Fruit fly (Drosophila melanogaster): Measurements from ENCODE around the gene vkg.
A peak's percentile ranks its signal among the peaks of the same experiment; 100 is the strongest.

Gene vkg

DNA sequence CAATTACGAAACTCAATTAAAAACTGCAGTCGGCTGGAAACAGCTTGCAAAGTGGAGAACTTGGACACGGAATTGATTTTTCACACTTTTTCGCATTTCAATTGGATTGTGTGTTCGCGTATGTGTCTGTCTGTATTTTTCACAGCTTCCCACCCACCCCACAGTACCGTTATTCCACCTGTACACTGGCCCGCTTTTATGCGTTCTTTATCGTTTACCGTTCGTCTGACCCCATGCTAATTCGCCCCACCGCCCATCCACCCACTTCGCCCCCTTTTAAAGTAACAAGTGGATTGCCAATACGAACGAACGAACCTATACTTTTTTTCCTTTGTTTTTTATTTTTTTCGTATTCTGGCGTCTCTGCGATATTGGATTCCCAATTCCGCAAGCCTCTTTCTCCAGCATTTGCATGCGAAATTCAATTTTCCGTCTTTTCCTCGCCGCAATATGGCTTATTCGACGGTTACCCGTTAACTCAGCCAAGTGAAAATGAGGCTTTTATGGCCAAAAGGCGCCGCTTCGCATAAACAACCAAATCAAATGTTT lies 45.8 kb downstream of the vkg start:
- TF ChIP-seq CG15710 (tag; optimal IDR thresholded peaks at IDR 0.05) (no peak), gl (tag; optimal IDR thresholded peaks at IDR 0.05) (no peak), rn (GFP tag; IDR thresholded peaks at IDR 0.05) (no peak), CG12605 (GFP tag; IDR thresholded peaks at IDR 0.05) (no peak), CG10348 (GFP tag; IDR thresholded peaks at IDR 0.05) (no peak)

dm6 chr2L:4981278-4981966 lies 46.6 kb downstream of the vkg start, which contains the start of the genes CG8892 and CG34126:
Gene CG8892, minus strand, starts transcription at chr2L:4981592.
Gene CG34126, plus strand, starts transcription at chr2L:4981614.
- peak; percentile 94 for TF ChIP-seq Pif1A (GFP tag; optimal IDR thresholded peaks at IDR 0.05)
- TF ChIP-seq rn (GFP tag; IDR thresholded peaks at IDR 0.05): peak; percentile 93
- TF ChIP-seq CG8301 (tag; optimal IDR thresholded peaks at IDR 0.05): peak; percentile 93
- TF ChIP-seq CG9948 (tag; optimal IDR thresholded peaks at IDR 0.05): peak; percentile 95
- TF ChIP-seq Snoo (tag; optimal IDR thresholded peaks at IDR 0.05): peak; percentile 97
- peak; percentile 93 for TF ChIP-seq CG4496 (GFP tag; IDR thresholded peaks at IDR 0.05)
- peak; percentile 83 for TF ChIP-seq gl (tag; optimal IDR thresholded peaks at IDR 0.05)
- TF ChIP-seq CG17806 (tag; optimal IDR thresholded peaks at IDR 0.05): peak; percentile 94
- no peak for TF ChIP-seq EcR (GFP tag; optimal IDR thresholded peaks at IDR 0.05)
- peak; percentile 96 for TF ChIP-seq CG14655 (GFP tag; optimal IDR thresholded peaks at IDR 0.05)
- TF ChIP-seq CG12605 (GFP tag; IDR thresholded peaks at IDR 0.05): peak; percentile 75
- TF ChIP-seq CG34367 (tag; optimal IDR thresholded peaks at IDR 0.05): peak; percentile 90
- peak; percentile 86 for TF ChIP-seq Ets98B (GFP tag; IDR thresholded peaks at IDR 0.05)
- TF ChIP-seq CG8159 (tag; optimal IDR thresholded peaks at IDR 0.05): peak; percentile 96
- TF ChIP-seq CG10348 (GFP tag; IDR thresholded peaks at IDR 0.05): peak; percentile 89
- TF ChIP-seq D1 (tag; optimal IDR thresholded peaks at IDR 0.05): no peak
- TF ChIP-seq CG32121 (GFP tag; IDR thresholded peaks at IDR 0.05): peak; percentile 91
- TF ChIP-seq CG13204 (GFP tag; optimal IDR thresholded peaks at IDR 0.05): peak; percentile 72
- TF ChIP-seq fd96Ca (GFP tag; IDR thresholded peaks at IDR 0.05): peak; percentile 95
- TF ChIP-seq Pif1B (GFP tag; optimal IDR thresholded peaks at IDR 0.05): peak; percentile 91
- TF ChIP-seq CG15710 (tag; optimal IDR thresholded peaks at IDR 0.05): peak; percentile 97

DNA sequence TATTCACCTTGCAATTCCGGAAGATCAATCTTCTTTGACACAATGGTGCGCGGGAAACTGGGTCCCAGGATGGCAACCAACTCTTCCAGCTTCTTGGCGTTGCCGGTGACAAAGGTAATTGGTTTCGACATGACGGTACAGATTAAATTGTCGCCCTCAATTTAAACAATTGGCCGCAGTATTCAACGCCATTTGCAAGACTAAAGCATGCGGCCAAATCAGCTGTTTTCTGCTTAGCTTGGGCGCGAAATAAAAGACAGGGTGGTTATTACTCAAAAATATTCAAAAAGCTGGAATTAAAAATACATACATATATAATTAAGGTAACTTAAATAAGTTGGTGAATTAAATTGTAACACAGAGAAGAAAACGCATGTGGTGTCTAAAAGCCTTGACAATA lies 48.9 kb downstream of the vkg start, which contains the start of gene CG8891:
Gene CG8891, minus strand, starts transcription at position 242 of the 400 bp plus-strand sequence.
- TF ChIP-seq Pif1B (GFP tag; optimal IDR thresholded peaks at IDR 0.05): no peak
- no peak for TF ChIP-seq CG10348 (GFP tag; IDR thresholded peaks at IDR 0.05)
- TF ChIP-seq CG4496 (GFP tag; IDR thresholded peaks at IDR 0.05): no peak
- TF ChIP-seq Pif1A (GFP tag; optimal IDR thresholded peaks at IDR 0.05): no peak
- no peak for TF ChIP-seq CG13204 (GFP tag; optimal IDR thresholded peaks at IDR 0.05)
- no peak for TF ChIP-seq fd96Ca (GFP tag; IDR thresholded peaks at IDR 0.05)
- no peak for TF ChIP-seq CG9948 (tag; optimal IDR thresholded peaks at IDR 0.05)
- TF ChIP-seq EcR (GFP tag; optimal IDR thresholded peaks at IDR 0.05): no peak
- no peak for TF ChIP-seq D1 (tag; optimal IDR thresholded peaks at IDR 0.05)
- TF ChIP-seq CG15710 (tag; optimal IDR thresholded peaks at IDR 0.05): no peak
- TF ChIP-seq Ets98B (GFP tag; IDR thresholded peaks at IDR 0.05): no peak
- TF ChIP-seq CG32121 (GFP tag; IDR thresholded peaks at IDR 0.05): no peak
- TF ChIP-seq gl (tag; optimal IDR thresholded peaks at IDR 0.05): no peak
- TF ChIP-seq Snoo (tag; optimal IDR thresholded peaks at IDR 0.05): no peak
- TF ChIP-seq CG14655 (GFP tag; optimal IDR thresholded peaks at IDR 0.05): no peak
- TF ChIP-seq CG8301 (tag; optimal IDR thresholded peaks at IDR 0.05): no peak
- no peak for TF ChIP-seq rn (GFP tag; IDR thresholded peaks at IDR 0.05)
- TF ChIP-seq CG17806 (tag; optimal IDR thresholded peaks at IDR 0.05): no peak

DNA sequence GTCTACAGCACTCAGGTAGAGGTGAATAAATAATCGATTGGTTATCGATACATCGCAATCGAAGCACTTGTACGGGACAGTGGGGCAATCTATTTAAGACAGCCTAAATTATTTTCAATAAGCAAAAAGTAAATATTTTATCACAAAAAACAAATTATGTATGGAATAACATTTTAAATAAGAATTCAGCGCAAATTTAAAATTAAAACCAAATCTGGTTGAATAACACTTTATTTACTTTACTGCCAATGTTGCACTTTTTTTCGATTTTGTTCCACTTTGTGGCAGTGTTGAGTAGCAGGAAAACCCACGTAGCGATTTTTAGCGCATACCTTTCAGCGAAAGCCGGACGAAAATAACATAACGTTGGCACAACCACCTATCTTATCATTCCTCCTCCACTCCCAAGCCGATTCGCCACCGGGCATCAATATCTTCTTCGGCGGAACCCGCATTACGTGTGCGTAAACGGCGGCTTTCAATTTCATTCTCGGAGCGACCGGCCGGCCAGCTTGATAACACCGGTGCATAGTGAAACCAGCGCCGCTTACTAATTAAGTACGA lies 50.9 kb downstream of the vkg start, which contains the start of the genes Gmd and CG3792:
Gene Gmd, minus strand, starts transcription at position 36 of the 564 bp plus-strand sequence.
Gene CG3792, plus strand, starts transcription at position 325 of the 564 bp plus-strand sequence.
- TF ChIP-seq CG8301 (tag; optimal IDR thresholded peaks at IDR 0.05): peak; percentile 92
- no peak for TF ChIP-seq D1 (tag; optimal IDR thresholded peaks at IDR 0.05)
- peak; percentile 87 for TF ChIP-seq rn (GFP tag; IDR thresholded peaks at IDR 0.05)
- TF ChIP-seq CG17806 (tag; optimal IDR thresholded peaks at IDR 0.05): peak; percentile 91
- peak; percentile 89 for TF ChIP-seq CG9948 (tag; optimal IDR thresholded peaks at IDR 0.05)
- TF ChIP-seq CG8159 (tag; optimal IDR thresholded peaks at IDR 0.05): peak; percentile 95
- TF ChIP-seq Pif1B (GFP tag; optimal IDR thresholded peaks at IDR 0.05): no peak
- TF ChIP-seq EcR (GFP tag; optimal IDR thresholded peaks at IDR 0.05): peak; percentile 6
- peak; percentile 84 for TF ChIP-seq fd96Ca (GFP tag; IDR thresholded peaks at IDR 0.05)
- peak; percentile 89 for TF ChIP-seq CG12605 (GFP tag; IDR thresholded peaks at IDR 0.05)
- peak; percentile 87 for TF ChIP-seq CG10348 (GFP tag; IDR thresholded peaks at IDR 0.05)
- TF ChIP-seq CG34367 (tag; optimal IDR thresholded peaks at IDR 0.05): peak; percentile 85
- TF ChIP-seq Snoo (tag; optimal IDR thresholded peaks at IDR 0.05): peak; percentile 89
- no peak for TF ChIP-seq CG13204 (GFP tag; optimal IDR thresholded peaks at IDR 0.05)
- no peak for TF ChIP-seq Pif1A (GFP tag; optimal IDR thresholded peaks at IDR 0.05)
- TF ChIP-seq CG14655 (GFP tag; optimal IDR thresholded peaks at IDR 0.05): no peak
- peak; percentile 81 for TF ChIP-seq gl (tag; optimal IDR thresholded peaks at IDR 0.05)
- peak; percentile 95 for TF ChIP-seq CG32121 (GFP tag; IDR thresholded peaks at IDR 0.05)
- TF ChIP-seq CG15710 (tag; optimal IDR thresholded peaks at IDR 0.05): peak; percentile 87
- TF ChIP-seq CG4496 (GFP tag; IDR thresholded peaks at IDR 0.05): peak; percentile 97
- TF ChIP-seq Ets98B (GFP tag; IDR thresholded peaks at IDR 0.05): peak; percentile 94
